Fruit fly (Drosophila melanogaster) whole organism, prepupa: ENCODE measurements around the gene Tim9b.

Experiments
- Blimp-1 ChIP-seq: fragments of 200-800 bp; sonication (Bioruptor generic); optimal IDR thresholded peaks from 3 replicates; lab custom pipeline; 2017; ENCODE audit warnings: missing biosample characterization, missing genetic modification characterization, mild to moderate bottlenecking, moderate library complexity, missing genetic modification reagents
- CG10631 ChIP-seq: fragments of 200-800 bp; sonication (Bioruptor generic); optimal IDR thresholded peaks from 2 replicates; lab custom pipeline; 2016; ENCODE audit warnings: missing biosample characterization, missing genetic modification characterization
- CG10669 ChIP-seq: fragments of 200-800 bp; sonication (Bioruptor generic); optimal IDR thresholded peaks from 3 replicates; lab custom pipeline; 2018; ENCODE audit warnings: missing biosample characterization, mild to moderate bottlenecking, missing genetic modification characterization, moderate library complexity
- CG11294 ChIP-seq: fragments of 200-800 bp; sonication (Bioruptor generic); IDR thresholded peaks from 2 replicates; pipeline ENCODE4 v1.3.6; 2022; ENCODE audit warnings: missing biosample characterization, missing genetic modification characterization
- CG11902 ChIP-seq: fragments of 200-800 bp; sonication (Bioruptor generic); optimal IDR thresholded peaks from 3 replicates; lab custom pipeline; 2016; ENCODE audit warnings: missing biosample characterization, missing genetic modification characterization
- CG15336 ChIP-seq: fragments of 200-800 bp; sonication (Bioruptor generic); IDR thresholded peaks from 2 replicates; pipeline ENCODE4 v1.3.6; 2022; ENCODE audit warnings: missing biosample characterization, missing genetic modification characterization
- CG16779 ChIP-seq: fragments of 200-800 bp; sonication (Bioruptor generic); optimal IDR thresholded peaks from 3 replicates; lab custom pipeline; 2017; ENCODE audit warnings: missing biosample characterization, mild to moderate bottlenecking, missing genetic modification characterization
- CG3032 ChIP-seq: fragments of 200-800 bp; optimal IDR thresholded peaks from 2 replicates; lab custom pipeline; 2019; ENCODE audit warnings: missing biosample characterization, mild to moderate bottlenecking, missing genetic modification characterization, moderate library complexity
- CG32006 ChIP-seq: fragments of 200-800 bp; sonication (Bioruptor generic); optimal IDR thresholded peaks from 3 replicates; lab custom pipeline; 2017; ENCODE audit warnings: missing biosample characterization, mild to moderate bottlenecking, missing genetic modification characterization
- CG34406 ChIP-seq: fragments of 200-800 bp; sonication (Bioruptor generic); optimal IDR thresholded peaks from 3 replicates; lab custom pipeline; 2016; ENCODE audit warnings: missing biosample characterization, missing genetic modification characterization
- CG3919 ChIP-seq: fragments of 200-800 bp; sonication (Bioruptor generic); optimal IDR thresholded peaks from 3 replicates; lab custom pipeline; 2016; ENCODE audit warnings: missing biosample characterization, missing genetic modification characterization
- CG6163 ChIP-seq: fragments of 200-800 bp; sonication (Bioruptor generic); IDR thresholded peaks from 3 replicates; pipeline ENCODE4 v1.3.6; 2022; ENCODE audit warnings: missing biosample characterization, missing genetic modification characterization
- CG6276 ChIP-seq: fragments of 200-800 bp; sonication (Bioruptor generic); optimal IDR thresholded peaks from 2 replicates; lab custom pipeline; 2017; ENCODE audit warnings: missing biosample characterization, mild to moderate bottlenecking, missing genetic modification characterization
- CG6808 ChIP-seq: fragments of 200-800 bp; sonication (Bioruptor generic); optimal IDR thresholded peaks from 3 replicates; lab custom pipeline; 2017; ENCODE audit warnings: missing biosample characterization, missing genetic modification characterization, mild to moderate bottlenecking, moderate library complexity, missing genetic modification reagents
- CG6854 ChIP-seq: fragments of 200-800 bp; sonication (Bioruptor generic); optimal IDR thresholded peaks from 2 replicates; lab custom pipeline; 2017; ENCODE audit warnings: missing biosample characterization, mild to moderate bottlenecking, missing genetic modification characterization
- CG7368 ChIP-seq: fragments of 200-800 bp; sonication (Bioruptor generic); optimal IDR thresholded peaks from 3 replicates; lab custom pipeline; 2016; ENCODE audit warnings: missing biosample characterization, missing genetic modification characterization
- CG8119 ChIP-seq: fragments of 200-800 bp; sonication (Bioruptor generic); IDR thresholded peaks from 3 replicates; pipeline ENCODE4 v1.3.6; 2022; ENCODE audit warnings: missing biosample characterization, missing genetic modification characterization
- CG8632 ChIP-seq: fragments of 200-800 bp; sonication (Bioruptor generic); optimal IDR thresholded peaks from 3 replicates; lab custom pipeline; 2016; ENCODE audit warnings: missing biosample characterization, missing genetic modification characterization
- CG9139 ChIP-seq: fragments of 200-800 bp; sonication (Bioruptor generic); optimal IDR thresholded peaks from 3 replicates; lab custom pipeline; 2017; ENCODE audit warnings: missing biosample characterization, mild to moderate bottlenecking, missing genetic modification characterization
- Eip78C ChIP-seq: fragments of 200-800 bp; sonication (Bioruptor generic); peaks from one replicate; lab custom pipeline; 2016; ENCODE audit warnings: missing biosample characterization, missing genetic modification characterization
- Ets21C ChIP-seq: fragments of 200-800 bp; sonication (Bioruptor generic); optimal IDR thresholded peaks from 3 replicates; lab custom pipeline; 2016; ENCODE audit warnings: missing biosample characterization, missing genetic modification characterization
- Ets96B ChIP-seq: fragments of 200-800 bp; optimal IDR thresholded peaks from 2 replicates; lab custom pipeline; 2019; ENCODE audit warnings: missing biosample characterization, mild to moderate bottlenecking, missing genetic modification characterization, moderate library complexity
- Gug ChIP-seq: fragments of 200-800 bp; sonication (Bioruptor generic); IDR thresholded peaks from 2 replicates; pipeline ENCODE4 v1.3.6; 2022; ENCODE audit warnings: missing biosample characterization, missing genetic modification characterization
- Hr38 ChIP-seq: sonication (Bioruptor generic); optimal IDR thresholded peaks from 2 replicates; lab custom pipeline; 2016; ENCODE audit warnings: missing biosample characterization, missing genetic modification characterization
- Hr4 ChIP-seq: fragments of 200-800 bp; sonication (Bioruptor generic); optimal IDR thresholded peaks from 3 replicates; lab custom pipeline; 2016; ENCODE audit warnings: missing biosample characterization, missing genetic modification characterization
- Lpt ChIP-seq: fragments of 200-800 bp; sonication (Bioruptor generic); optimal IDR thresholded peaks from 3 replicates; lab custom pipeline; 2016; ENCODE audit warnings: missing biosample characterization, missing genetic modification characterization
- Met ChIP-seq: fragments of 200-800 bp; sonication (Bioruptor generic); optimal IDR thresholded peaks from 3 replicates; lab custom pipeline; 2016; ENCODE audit warnings: missing biosample characterization, missing genetic modification characterization
- OdsH ChIP-seq: fragments of 200-800 bp; sonication (Bioruptor generic); optimal IDR thresholded peaks from 3 replicates; lab custom pipeline; 2016; ENCODE audit warnings: missing biosample characterization, missing genetic modification characterization
- Smox ChIP-seq: fragments of 200-800 bp; sonication (Bioruptor generic); optimal IDR thresholded peaks from 3 replicates; lab custom pipeline; 2016; ENCODE audit warnings: missing biosample characterization, missing genetic modification characterization
- Sox102F ChIP-seq: fragments of 200-800 bp; sonication (Bioruptor generic); optimal IDR thresholded peaks from 2 replicates; lab custom pipeline; 2016; ENCODE audit warnings: missing biosample characterization, mild to moderate bottlenecking, missing genetic modification characterization
- Sox14 ChIP-seq: fragments of 200-800 bp; sonication (Bioruptor generic); optimal IDR thresholded peaks from 3 replicates; lab custom pipeline; 2016; ENCODE audit warnings: missing biosample characterization, missing genetic modification characterization
- achi ChIP-seq: fragments of 200-800 bp; sonication (Bioruptor generic); optimal IDR thresholded peaks from 3 replicates; lab custom pipeline; 2016; ENCODE audit warnings: missing biosample characterization, missing genetic modification characterization
- cyc ChIP-seq: fragments of 200-800 bp; sonication (Bioruptor generic); optimal IDR thresholded peaks from 3 replicates; lab custom pipeline; 2016; ENCODE audit warnings: missing biosample characterization, missing genetic modification characterization
- dac ChIP-seq: fragments of 200-800 bp; sonication (Bioruptor generic); optimal IDR thresholded peaks from 2 replicates; lab custom pipeline; 2017; ENCODE audit warnings: missing biosample characterization, mild to moderate bottlenecking, missing genetic modification characterization
- dsx ChIP-seq: fragments of 200-800 bp; optimal IDR thresholded peaks from 3 replicates; lab custom pipeline; 2019; ENCODE audit warnings: missing biosample characterization, mild to moderate bottlenecking, missing genetic modification characterization, moderate library complexity; ENCODE audit not compliant: poor library complexity, severe bottlenecking
- eg ChIP-seq: fragments of 200-800 bp; sonication (Bioruptor generic); IDR thresholded peaks from 3 replicates; pipeline ENCODE4 v1.3.6; 2022; ENCODE audit warnings: missing biosample characterization, missing genetic modification characterization
- esn ChIP-seq: fragments of 200-800 bp; sonication (Bioruptor generic); optimal IDR thresholded peaks from 2 replicates; lab custom pipeline; 2016; ENCODE audit warnings: missing biosample characterization, mild to moderate bottlenecking, missing genetic modification characterization, moderate library complexity
- fkh ChIP-seq: fragments of 200-800 bp; sonication (Bioruptor generic); optimal IDR thresholded peaks from 3 replicates; lab custom pipeline; 2017; ENCODE audit warnings: missing biosample characterization, mild to moderate bottlenecking, missing genetic modification characterization, moderate library complexity
- lz ChIP-seq: fragments of 200-800 bp; sonication (Bioruptor generic); optimal IDR thresholded peaks from 3 replicates; lab custom pipeline; 2016; ENCODE audit warnings: missing biosample characterization, missing genetic modification characterization
- net ChIP-seq: fragments of 200-800 bp; sonication (Bioruptor generic); optimal IDR thresholded peaks from 3 replicates; lab custom pipeline; 2016; ENCODE audit warnings: missing biosample characterization, missing genetic modification characterization
- salr ChIP-seq, 2 experiments: fragments of 200-800 bp; sonication (Bioruptor generic); optimal IDR thresholded peaks; 3 replicates each; lab custom pipeline; 2016 to 2018; ENCODE audit warnings: missing biosample characterization in 2 of 2, missing genetic modification characterization in 2 of 2, mild to moderate bottlenecking in 1 of 2
- spab ChIP-seq: fragments of 200-800 bp; sonication (Bioruptor generic); optimal IDR thresholded peaks from 2 replicates; lab custom pipeline; 2017; ENCODE audit warnings: missing biosample characterization, mild to moderate bottlenecking, missing genetic modification characterization, missing genetic modification reagents
- ss ChIP-seq, 2 experiments: fragments of 200-800 bp; sonication (Bioruptor generic); optimal IDR thresholded peaks; 2 replicates in 1 of 2; 3 replicates in 1 of 2; lab custom pipeline; 2017 to 2018; ENCODE audit warnings: mild to moderate bottlenecking in 2 of 2, missing biosample characterization in 2 of 2, missing genetic modification characterization in 2 of 2, moderate library complexity in 1 of 2
- svp ChIP-seq: fragments of 200-800 bp; sonication (Bioruptor generic); peaks from one replicate; lab custom pipeline; 2016; ENCODE audit warnings: missing biosample characterization, missing genetic modification characterization
- topi ChIP-seq: fragments of 200-800 bp; sonication (Bioruptor generic); optimal IDR thresholded peaks from 3 replicates; lab custom pipeline; 2016; ENCODE audit warnings: missing biosample characterization, missing genetic modification characterization
- vri ChIP-seq: fragments of 200-800 bp; sonication (Bioruptor generic); optimal IDR thresholded peaks from 3 replicates; lab custom pipeline; 2016; ENCODE audit warnings: missing biosample characterization, mild to moderate bottlenecking, missing genetic modification characterization

The Tim9b gene

DNA sequence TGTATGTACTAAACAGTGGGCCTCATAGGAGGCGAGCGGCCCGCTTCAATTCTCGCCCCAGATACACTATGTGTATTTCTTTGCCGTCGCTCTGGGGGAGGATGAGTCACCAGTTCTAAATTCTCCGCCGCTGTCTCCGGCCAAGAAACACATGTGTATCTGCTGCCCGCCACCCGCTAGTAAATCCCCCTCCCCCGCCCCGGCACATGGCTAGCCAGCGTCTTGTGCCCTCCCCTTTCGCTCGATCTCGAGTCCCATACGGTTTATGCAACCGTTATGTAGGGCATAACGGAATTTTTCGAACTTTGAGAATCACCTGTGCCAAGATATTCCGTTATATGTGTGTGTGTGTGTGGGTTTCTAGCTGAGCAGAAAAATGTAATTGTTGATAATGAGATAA is 12.4 kb downstream of the Tim9b start:
- TF ChIP-seq CG11902 (GFP tag; lab: Kevin White, UChicago) (no peak), Lpt (GFP tag; lab: Kevin White, UChicago) (no peak), spab (GFP tag; lab: Kevin White, UChicago) (no peak), net (GFP tag; lab: Kevin White, UChicago) (peak; percentile 10), Met (GFP tag; lab: Kevin White, UChicago) (no peak), fkh (GFP tag; lab: Kevin White, UChicago) (peak; percentile 37), CG15336 (GFP tag; lab: Robert Waterston, UW) (no peak)

DNA sequence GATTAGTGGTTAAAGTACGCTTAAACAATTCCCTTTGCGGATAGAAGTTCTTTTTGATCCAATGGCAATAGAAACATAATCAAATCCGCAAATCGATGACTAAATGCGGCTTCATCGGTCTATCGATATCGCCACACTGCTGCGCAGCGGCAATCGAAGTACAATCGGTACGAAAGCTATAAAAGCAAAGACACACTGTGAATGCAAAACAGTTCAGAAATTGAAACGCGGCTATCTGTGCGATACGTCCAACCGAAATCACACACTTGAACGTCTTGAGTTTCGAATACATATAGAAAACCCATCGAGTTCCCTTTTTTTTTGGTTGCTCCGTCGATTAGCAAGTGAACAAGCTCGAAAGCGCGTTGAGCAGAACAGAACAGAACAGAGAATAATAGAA is 13.3 kb downstream of the Tim9b start, which contains the start of gene CG14207:
Gene CG14207 (plus strand): TSS at position 203 of the 400 bp plus-strand sequence.
- no peak for TF ChIP-seq dsx (GFP tag; lab: Kevin White, UChicago)
- no peak for TF ChIP-seq CG9139 (GFP tag; lab: Kevin White, UChicago)
- no peak for TF ChIP-seq dac
- no peak for TF ChIP-seq svp (GFP tag; lab: Kevin White, UChicago)
- no peak for TF ChIP-seq CG32006 (GFP tag; lab: Kevin White, UChicago)
- peak; percentile 28; the same call in 1 of the 3 replicates for TF ChIP-seq eg (GFP tag; lab: Robert Waterston, UW)
- no peak for TF ChIP-seq CG10669 (GFP tag; lab: Kevin White, UChicago)
- no peak for TF ChIP-seq CG8119 (GFP tag; lab: Robert Waterston, UW)
- no peak for TF ChIP-seq CG7368 (GFP tag; lab: Kevin White, UChicago)
- TF ChIP-seq OdsH, result no peak
- peak; percentile 19 for TF ChIP-seq esn
- TF ChIP-seq topi, result no peak
- no peak for TF ChIP-seq Gug (GFP tag; lab: Robert Waterston, UW)
- peak; percentile 34 for TF ChIP-seq Sox14 (GFP tag; lab: Kevin White, UChicago)
- peak; percentile 31 for TF ChIP-seq CG6808 (GFP tag; lab: Kevin White, UChicago)
- peak; percentile 3 for TF ChIP-seq Met (GFP tag; lab: Kevin White, UChicago)
- TF ChIP-seq Ets96B (tag; lab: Kevin White, UChicago), result no peak
- TF ChIP-seq CG6854 (GFP tag; lab: Kevin White, UChicago), result no peak
- no peak for TF ChIP-seq cyc (GFP tag; lab: Kevin White, UChicago)
- peak; percentile 11 for TF ChIP-seq Sox102F (GFP tag; lab: Kevin White, UChicago)
- no peak for TF ChIP-seq achi (GFP tag; lab: Kevin White, UChicago)
- TF ChIP-seq CG15336 (GFP tag; lab: Robert Waterston, UW), result no peak
- TF ChIP-seq CG3032, result peak; percentile 0
- no peak for TF ChIP-seq CG6276
- no peak for TF ChIP-seq CG11902 (GFP tag; lab: Kevin White, UChicago)
- TF ChIP-seq Smox, result no peak
- TF ChIP-seq Eip78C (GFP tag; lab: Kevin White, UChicago), result peak; percentile 66
- no peak for TF ChIP-seq fkh (GFP tag; lab: Kevin White, UChicago)
- peak; percentile 2 for TF ChIP-seq CG3919 (GFP tag; lab: Kevin White, UChicago)
- TF ChIP-seq Hr38 (GFP tag; lab: Kevin White, UChicago), result no peak
- peak; percentile 47; the same call in 1 of the 3 replicates for TF ChIP-seq CG6163 (GFP tag; lab: Robert Waterston, UW)
- TF ChIP-seq vri (GFP tag; lab: Kevin White, UChicago), result peak; percentile 50
- TF ChIP-seq Ets21C (GFP tag; lab: Kevin White, UChicago), result no peak
- no peak for TF ChIP-seq lz
- no peak for TF ChIP-seq Hr4 (GFP tag; lab: Kevin White, UChicago)
- no peak for TF ChIP-seq CG8632 (GFP tag; lab: Kevin White, UChicago)
- no peak for TF ChIP-seq CG11294
- TF ChIP-seq CG16779, result peak; percentile 29
- no peak for TF ChIP-seq CG10631 (GFP tag; lab: Kevin White, UChicago)
- TF ChIP-seq Blimp-1 (GFP tag; lab: Kevin White, UChicago), result no peak
- no peak for TF ChIP-seq salr (GFP tag; optimal IDR thresholded peaks at IDR 0.05; lab: Kevin White, UChicago)
- TF ChIP-seq CG34406 (GFP tag; lab: Kevin White, UChicago), result no peak
- no peak for TF ChIP-seq Lpt (GFP tag; lab: Kevin White, UChicago)
- peak; percentile 2 to 10 for TF ChIP-seq ss (GFP tag; optimal IDR thresholded peaks at IDR 0.05; lab: Kevin White, UChicago)
- TF ChIP-seq, all 60 proteins: peak for 13
